Worm (Caenorhabditis elegans): Measurements from ENCODE around the gene fbxa-160.
"Not testable (repeated sequence)": the region's sequence is repeated elsewhere in the genome, so short reads cannot be mapped to it uniquely, and the experiment has no call there.

ce11 chrII:1660888-1661287, 36.4 kb upstream of the fbxa-160 start, which contains the start of gene ZC204.13:
- not testable (repeated sequence) for TF ChIP-seq F13C5.2 (tag; optimal IDR thresholded peaks at IDR 0.05); flt-1 (GFP tag; IDR thresholded peaks at IDR 0.05)
